Fruit fly (Drosophila melanogaster) whole organism, embryonic: ENCODE results near the gene CG10467.

ENCODE experiments used
- Atf6 ChIP-seq: fragments of 200-800 bp; sonication (Bioruptor generic); IDR thresholded peaks from 2 replicates; pipeline ENCODE4 v1.3.6; 2022; ENCODE audit warnings: missing biosample characterization, missing genetic modification characterization
- Blimp-1 ChIP-seq: fragments of 200-800 bp; sonication (Bioruptor generic); optimal IDR thresholded peaks from 3 replicates; lab custom pipeline; 2018; ENCODE audit warnings: missing biosample characterization, missing genetic modification characterization, mild to moderate bottlenecking, moderate library complexity, missing genetic modification reagents
- CG10267 ChIP-seq: fragments of 200-800 bp; sonication (Bioruptor generic); optimal IDR thresholded peaks from 2 replicates; lab custom pipeline; 2018; ENCODE audit warnings: missing biosample characterization, mild to moderate bottlenecking, missing genetic modification characterization, moderate library complexity
- CG10979 ChIP-seq: fragments of 200-800 bp; sonication (Bioruptor generic); optimal IDR thresholded peaks from 2 replicates; lab custom pipeline; 2018; ENCODE audit warnings: missing biosample characterization, mild to moderate bottlenecking, missing genetic modification characterization, moderate library complexity
- CG11695 ChIP-seq: fragments of 200-800 bp; sonication (Bioruptor generic); IDR thresholded peaks from 3 replicates; pipeline ENCODE4 v1.3.6; 2022; ENCODE audit warnings: missing biosample characterization, missing genetic modification characterization
- CG12769 ChIP-seq: fragments of 200-800 bp; sonication (Bioruptor generic); optimal IDR thresholded peaks from 2 replicates; lab custom pipeline; 2019; ENCODE audit warnings: missing biosample characterization, mild to moderate bottlenecking, missing genetic modification characterization, moderate library complexity
- CG13894 ChIP-seq: fragments of 200-800 bp; sonication (Bioruptor generic); optimal IDR thresholded peaks from 3 replicates; lab custom pipeline; 2018; ENCODE audit warnings: missing biosample characterization, mild to moderate bottlenecking, missing genetic modification characterization, moderate library complexity
- CG14667 ChIP-seq: fragments of 200-800 bp; sonication (Bioruptor generic); IDR thresholded peaks from 2 replicates; pipeline ENCODE4 v1.3.6; 2022; ENCODE audit warnings: missing biosample characterization, missing genetic modification characterization
- CG15269 ChIP-seq: fragments of 200-800 bp; sonication (Bioruptor generic); optimal IDR thresholded peaks from 2 replicates; lab custom pipeline; 2018; ENCODE audit warnings: missing biosample characterization, mild to moderate bottlenecking, missing genetic modification characterization, moderate library complexity
- CG17328 ChIP-seq: fragments of 200-800 bp; sonication (Bioruptor generic); IDR thresholded peaks from 2 replicates; pipeline ENCODE4 v1.3.6; 2022; ENCODE audit warnings: missing biosample characterization, missing genetic modification characterization
- CG18619 ChIP-seq: fragments of 200-800 bp; sonication (Bioruptor generic); optimal IDR thresholded peaks from 3 replicates; lab custom pipeline; 2017; ENCODE audit warnings: missing biosample characterization, mild to moderate bottlenecking, missing genetic modification characterization
- CG3407 ChIP-seq: fragments of 200-800 bp; sonication (Bioruptor generic); optimal IDR thresholded peaks from 2 replicates; lab custom pipeline; 2018; ENCODE audit warnings: missing biosample characterization, mild to moderate bottlenecking, missing genetic modification characterization
- CG4820 ChIP-seq: fragments of 200-800 bp; sonication (Bioruptor generic); optimal IDR thresholded peaks from 3 replicates; lab custom pipeline; 2016; ENCODE audit warnings: missing biosample characterization, missing genetic modification characterization
- CG8944 ChIP-seq: fragments of 200-800 bp; sonication (Bioruptor generic); optimal IDR thresholded peaks from 3 replicates; lab custom pipeline; 2016; ENCODE audit warnings: missing biosample characterization, missing genetic modification characterization
- CrebB ChIP-seq: fragments of 200-800 bp; sonication (Bioruptor generic); optimal IDR thresholded peaks from 3 replicates; lab custom pipeline; 2018; ENCODE audit warnings: missing biosample characterization, mild to moderate bottlenecking, missing genetic modification characterization
- D19A ChIP-seq: fragments of 200-800 bp; optimal IDR thresholded peaks from 3 replicates; lab custom pipeline; 2019; ENCODE audit warnings: missing biosample characterization, mild to moderate bottlenecking, missing genetic modification characterization, moderate library complexity
- Hr39 ChIP-seq: fragments of >200 bp; optimal IDR thresholded peaks from 2 replicates; lab custom pipeline; 2017
- Hr78 ChIP-seq, 2 experiments: fragments of 200-800 bp in 1 of 2; fragments of >200 bp in 1 of 2; sonication (Bioruptor generic) in 1 of 2; optimal IDR thresholded peaks; 2 replicates each; lab custom pipeline; 2017 to 2019; ENCODE audit warnings: missing biosample characterization in 2 of 2, missing genetic modification characterization in 2 of 2, mild to moderate bottlenecking in 1 of 2, moderate library complexity in 1 of 2
- Lpt ChIP-seq: fragments of >200 bp; optimal IDR thresholded peaks from 2 replicates; lab custom pipeline; 2018; ENCODE audit warnings: missing biosample characterization, missing genetic modification characterization
- Med ChIP-seq: fragments of 200-800 bp; sonication (Bioruptor generic); peaks from one replicate; lab custom pipeline; 2016; ENCODE audit warnings: missing biosample characterization, missing genetic modification characterization, mild to moderate bottlenecking, inconsistent platforms, moderate library complexity
- Nf-YC ChIP-seq: fragments of 200-800 bp; optimal IDR thresholded peaks from 3 replicates; lab custom pipeline; 2019; ENCODE audit warnings: missing biosample characterization, mild to moderate bottlenecking, missing genetic modification characterization, moderate library complexity
- Pdp1 ChIP-seq, 2 experiments: fragments of 200-800 bp; sonication (Bioruptor generic); optimal IDR thresholded peaks; 3 replicates each; lab custom pipeline; 2016; ENCODE audit warnings: missing biosample characterization in 2 of 2, missing genetic modification characterization in 2 of 2, mild to moderate bottlenecking in 1 of 2, moderate library complexity in 1 of 2
- Sox102F ChIP-seq: fragments of 200-800 bp; sonication (Bioruptor generic); optimal IDR thresholded peaks from 2 replicates; lab custom pipeline; 2018; ENCODE audit warnings: missing biosample characterization, mild to moderate bottlenecking, missing genetic modification characterization, moderate library complexity
- abd-A ChIP-seq: fragments of 200-800 bp; sonication (Bioruptor generic); optimal IDR thresholded peaks from 3 replicates; lab custom pipeline; 2019; ENCODE audit warnings: missing biosample characterization, mild to moderate bottlenecking, missing genetic modification characterization, moderate library complexity
- ap ChIP-seq: fragments of 200-800 bp; sonication (Bioruptor generic); IDR thresholded peaks from 2 replicates; pipeline ENCODE4 v1.3.6; 2022; ENCODE audit warnings: missing biosample characterization, missing genetic modification characterization
- ase ChIP-seq: fragments of 200-800 bp; sonication (Bioruptor generic); IDR thresholded peaks from 3 replicates; pipeline ENCODE4 v1.3.6; 2022; ENCODE audit warnings: missing biosample characterization, missing genetic modification characterization
- chinmo ChIP-seq: fragments of 200-800 bp; sonication (Bioruptor generic); IDR thresholded peaks from 4 replicates; pipeline ENCODE4 v1.3.6; 2022; ENCODE audit warnings: missing biosample characterization, missing genetic modification characterization; ENCODE audit not compliant: partially characterized antibody
- cwo ChIP-seq: fragments of 200-800 bp; sonication (Bioruptor generic); optimal IDR thresholded peaks from 3 replicates; lab custom pipeline; 2017; ENCODE audit warnings: missing biosample characterization, missing genetic modification characterization, mild to moderate bottlenecking, moderate library complexity, missing genetic modification reagents
- dimm ChIP-seq: fragments of 200-800 bp; sonication (Bioruptor generic); IDR thresholded peaks from 2 replicates; pipeline ENCODE4 v1.3.6; 2022; ENCODE audit warnings: missing biosample characterization, missing genetic modification characterization
- dmrt99B ChIP-seq: fragments of 200-800 bp; sonication (Bioruptor generic); optimal IDR thresholded peaks from 2 replicates; lab custom pipeline; 2018; ENCODE audit warnings: missing biosample characterization, mild to moderate bottlenecking, missing genetic modification characterization, moderate library complexity
- en ChIP-seq: fragments of 200-800 bp; sonication (Bioruptor generic); optimal IDR thresholded peaks from 2 replicates; lab custom pipeline; 2016; ENCODE audit warnings: missing biosample characterization, missing genetic modification characterization
- eve ChIP-seq, 2 experiments: fragments of >200 bp; optimal IDR thresholded peaks; 2 replicates each; lab custom pipeline; 2017; ENCODE audit warnings: missing biosample characterization in 2 of 2, missing genetic modification characterization in 2 of 2
- fd102C ChIP-seq: fragments of 200-800 bp; sonication (Bioruptor generic); optimal IDR thresholded peaks from 2 replicates; lab custom pipeline; 2018; ENCODE audit warnings: missing biosample characterization, mild to moderate bottlenecking, missing genetic modification characterization, moderate library complexity
- gce ChIP-seq: fragments of 200-800 bp; sonication (Bioruptor generic); IDR thresholded peaks from 3 replicates; pipeline ENCODE4 v1.3.6; 2022; ENCODE audit warnings: missing biosample characterization, missing genetic modification characterization
- gcm ChIP-seq: fragments of 200-800 bp; sonication (Bioruptor generic); optimal IDR thresholded peaks from 2 replicates; lab custom pipeline; 2019; ENCODE audit warnings: missing biosample characterization, mild to moderate bottlenecking, missing genetic modification characterization, moderate library complexity
- gt ChIP-seq: fragments of 200-800 bp; sonication (Bioruptor generic); IDR thresholded peaks from 2 replicates; pipeline ENCODE4 v1.3.6; 2022; ENCODE audit warnings: missing biosample characterization, missing genetic modification characterization
- kay ChIP-seq: fragments of 200-800 bp; sonication (Bioruptor generic); optimal IDR thresholded peaks from 2 replicates; lab custom pipeline; 2016; ENCODE audit warnings: missing biosample characterization, missing genetic modification characterization
- ken ChIP-seq: fragments of 200-800 bp; sonication (Bioruptor generic); IDR thresholded peaks from 3 replicates; pipeline ENCODE4 v1.3.6; 2022; ENCODE audit warnings: missing biosample characterization, missing genetic modification characterization
- mld ChIP-seq: fragments of 200-800 bp; sonication (Bioruptor generic); IDR thresholded peaks from 3 replicates; pipeline ENCODE4 v1.3.6; 2022; ENCODE audit warnings: missing biosample characterization, missing genetic modification characterization; ENCODE audit not compliant: partially characterized antibody
- ranshi ChIP-seq: fragments of 200-800 bp; sonication (Bioruptor generic); IDR thresholded peaks from 2 replicates; pipeline ENCODE4 v1.3.6; 2022; ENCODE audit warnings: missing biosample characterization, missing genetic modification characterization
- salm ChIP-seq: fragments of 200-800 bp; sonication (Bioruptor generic); optimal IDR thresholded peaks from 2 replicates; lab custom pipeline; 2018; ENCODE audit warnings: missing biosample characterization, mild to moderate bottlenecking, missing genetic modification characterization
- sd ChIP-seq: fragments of 200-800 bp; sonication (Bioruptor generic); optimal IDR thresholded peaks from 3 replicates; lab custom pipeline; 2018; ENCODE audit warnings: missing biosample characterization, mild to moderate bottlenecking, missing genetic modification characterization, moderate library complexity
- sens ChIP-seq: fragments of 200-800 bp; sonication (Bioruptor generic); peaks from one replicate; lab custom pipeline; 2016; ENCODE audit warnings: missing biosample characterization, missing genetic modification characterization
- stc ChIP-seq: fragments of 200-800 bp; sonication (Bioruptor generic); IDR thresholded peaks from 2 replicates; pipeline ENCODE4 v1.3.6; 2022; ENCODE audit warnings: missing biosample characterization, missing genetic modification characterization
- unc-4 ChIP-seq: fragments of 200-800 bp; sonication (Bioruptor generic); IDR thresholded peaks from 2 replicates; pipeline ENCODE4 v1.3.6; 2022; ENCODE audit warnings: missing biosample characterization, missing genetic modification characterization; ENCODE audit not compliant: partially characterized antibody
- vvl ChIP-seq: fragments of 200-800 bp; sonication (Bioruptor generic); IDR thresholded peaks from 2 replicates; pipeline ENCODE4 v1.3.6; 2022; ENCODE audit warnings: missing biosample characterization, missing genetic modification characterization
- zfh2 ChIP-seq: fragments of 200-800 bp; sonication (Bioruptor generic); optimal IDR thresholded peaks from 2 replicates; lab custom pipeline; 2016; ENCODE audit warnings: missing biosample characterization, missing genetic modification characterization

The CG10467 gene

dm6 chr3L:6141538-6141937 lies 47.0 kb upstream of the CG10467 start:
- TF ChIP-seq CG11695 (GFP tag; lab: Robert Waterston, UW) (no peak), unc-4 (no peak), stc (GFP tag; lab: Robert Waterston, UW) (no peak), CG4820 (GFP tag; lab: Kevin White, UChicago) (no peak), CG10267 (tag; lab: Kevin White, UChicago) (no peak), CG3407 (GFP tag; lab: Kevin White, UChicago) (no peak), CG13894 (tag; lab: Kevin White, UChicago) (peak; percentile 78), abd-A (tag; lab: Kevin White, UChicago) (peak; percentile 81), zfh2 (GFP tag; lab: Kevin White, UChicago) (no peak), dimm (GFP tag; lab: Robert Waterston, UW) (no peak), Atf6 (no peak), CG15269 (tag; lab: Kevin White, UChicago) (no peak), chinmo (peak; percentile 90), fd102C (GFP tag; lab: Kevin White, UChicago) (no peak), CrebB (no peak), CG8944 (GFP tag; lab: Kevin White, UChicago) (no peak), Lpt (GFP tag; lab: Kevin White, UChicago) (no peak), gce (no peak), Sox102F (no peak), Pdp1 (GFP tag; optimal IDR thresholded peaks at IDR 0.05; lab: Kevin White, UChicago) (peak in 1 of 2 experiments; percentile 65), mld (GFP tag; lab: Robert Waterston, UW) (no peak), en (GFP tag; lab: Kevin White, UChicago) (no peak), gcm (no peak), Hr39 (no peak), CG12769 (tag; lab: Kevin White, UChicago) (peak; percentile 64), cwo (GFP tag; lab: Kevin White, UChicago) (peak; percentile 52), sd (tag; lab: Kevin White, UChicago) (peak; percentile 35), ap (GFP tag; lab: Robert Waterston, UW) (no peak), vvl (GFP tag; lab: Robert Waterston, UW) (peak; percentile 70; the same call in 1 of the 2 replicates), eve (GFP tag; optimal IDR thresholded peaks at IDR 0.05; lab: Kevin White, UChicago) (no peak), gt (no peak), Med (GFP tag; lab: Kevin White, UChicago) (no peak), Nf-YC (no peak), CG18619 (GFP tag; lab: Kevin White, UChicago) (no peak), ken (GFP tag; lab: Robert Waterston, UW) (no peak), ranshi (no peak), salm (tag; lab: Kevin White, UChicago) (no peak), ase (GFP tag; lab: Robert Waterston, UW) (no peak), Hr78 (GFP tag; optimal IDR thresholded peaks at IDR 0.05; lab: Kevin White, UChicago) (no peak), Blimp-1 (GFP tag; lab: Kevin White, UChicago) (peak; percentile 17), CG17328 (GFP tag; lab: Robert Waterston, UW) (no peak), CG14667 (GFP tag; lab: Robert Waterston, UW) (no peak), CG10979 (tag; lab: Kevin White, UChicago) (no peak), dmrt99B (tag; lab: Kevin White, UChicago) (no peak), D19A (tag; lab: Kevin White, UChicago) (no peak), sens (GFP tag; lab: Kevin White, UChicago) (peak; percentile 28), kay (GFP tag; lab: Kevin White, UChicago) (no peak)
